Worm (Caenorhabditis elegans) whole organism, young adult: ENCODE measurements around the gene K12H4.6.

Experiments used
- B0019.2 ChIP-seq: fragments of 200-800 bp; sonication (Bioruptor generic); conservative IDR thresholded peaks from 2 replicates; pipeline ENCODE4 v1.3.6; 2022; ENCODE audit warnings: missing genetic modification reagents, missing genetic modification characterization, missing compliant biosample characterization
- F10E7.11 ChIP-seq: sonication (generic microtip); optimal IDR thresholded peaks from 2 replicates; lab custom pipeline; 2017; ENCODE audit warnings: mild to moderate bottlenecking, missing genetic modification characterization, moderate library complexity, missing compliant biosample characterization
- Y95B8A.8 ChIP-seq: fragments of 200-800 bp; sonication (Bioruptor generic); IDR thresholded peaks from 2 replicates; pipeline ENCODE4 v1.3.6; 2022; ENCODE audit warnings: missing genetic modification reagents, missing genetic modification characterization, missing compliant biosample characterization
- ZK185.1 ChIP-seq: sonication (generic microtip); optimal IDR thresholded peaks from 2 replicates; lab custom pipeline; 2016; ENCODE audit warnings: mild to moderate bottlenecking, missing genetic modification characterization, missing compliant biosample characterization; ENCODE audit not compliant: poor library complexity, severe bottlenecking
- ama-1 ChIP-seq, 3 experiments: fragments of 150-350 bp in 1 of 3; sonication (generic microtip) in 2 of 3; optimal IDR thresholded peaks; 2 replicates each; lab custom pipeline; 2014 to 2018; ENCODE audit warnings: missing biosample characterization in 2 of 3, missing genetic modification characterization in 2 of 3, missing genetic modification reagents in 2 of 3
- efl-1 ChIP-seq: fragments of 150-350 bp; optimal IDR thresholded peaks from 2 replicates; lab custom pipeline; 2014; ENCODE audit warnings: missing biosample characterization, missing genetic modification reagents, missing genetic modification characterization
- hrde-1 ChIP-seq: sonication (generic microtip); optimal IDR thresholded peaks from 2 replicates; lab custom pipeline; 2016; ENCODE audit warnings: missing genetic modification characterization, mild to moderate bottlenecking, missing compliant biosample characterization, moderate library complexity, missing genotype, missing genetic modification reagents, borderline replicate concordance
- mcd-1 ChIP-seq: fragments of 200-800 bp; sonication (Bioruptor generic); IDR thresholded peaks from 2 replicates; pipeline ENCODE4 v1.3.6; 2022; ENCODE audit warnings: missing genetic modification reagents, missing genetic modification characterization, missing compliant biosample characterization
- rpc-1 ChIP-seq, 2 experiments: fragments of 150-350 bp in 1 of 2; sonication (generic microtip) in 1 of 2; optimal IDR thresholded peaks; 2 replicates each; lab custom pipeline; 2014 to 2018; ENCODE audit warnings: missing biosample characterization in 1 of 2, missing genetic modification characterization in 1 of 2, missing genetic modification reagents in 1 of 2, missing genotype in 1 of 2
- unc-130 ChIP-seq: sonication (generic microtip); optimal IDR thresholded peaks from 2 replicates; lab custom pipeline; 2016; ENCODE audit warnings: missing genetic modification reagents, missing genetic modification characterization, missing compliant biosample characterization

DNA sequence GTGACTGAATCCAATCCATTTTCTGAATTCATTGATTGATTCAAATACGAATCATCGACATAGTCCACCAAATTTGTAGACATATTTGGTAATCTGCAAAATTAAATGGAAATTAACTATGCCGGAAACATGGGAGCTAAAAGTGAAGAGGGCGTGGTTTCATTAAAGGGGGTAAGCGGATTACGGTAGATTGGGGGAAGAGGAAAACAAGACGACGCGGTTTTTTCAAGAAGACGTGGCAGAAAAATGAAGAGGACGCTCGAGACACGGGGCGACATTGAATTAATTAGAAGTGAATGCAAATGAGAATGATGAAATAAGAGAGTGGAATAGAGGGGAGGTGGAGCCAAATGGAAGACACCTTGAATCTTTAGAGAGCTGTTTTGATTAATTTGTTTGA lies 46.3 kb downstream of the K12H4.6 start, which contains the start of gene npr-17:
- no peak for TF ChIP-seq hrde-1 (tag; lab: Kevin White, UChicago)
- no peak for TF ChIP-seq Y95B8A.8
- TF ChIP-seq B0019.2 (GFP tag; lab: Robert Waterston, UW) = no peak
- no peak for TF ChIP-seq mcd-1 (GFP tag; lab: Robert Waterston, UW)
- TF ChIP-seq efl-1 (GFP tag; lab: Kevin White, UChicago) = no peak
- no peak for TF ChIP-seq ama-1 (optimal IDR thresholded peaks at IDR 0.05; lab: Kevin White, UChicago)
- no peak for TF ChIP-seq ama-1 (GFP tag; optimal IDR thresholded peaks at IDR 0.05; lab: Kevin White, UChicago)
- no peak for TF ChIP-seq unc-130 (GFP tag; lab: Kevin White, UChicago)
- no peak for TF ChIP-seq F10E7.11 (tag; lab: Kevin White, UChicago)
- no peak for TF ChIP-seq ZK185.1 (tag; lab: Kevin White, UChicago)
- TF ChIP-seq rpc-1 (optimal IDR thresholded peaks at IDR 0.05; lab: Kevin White, UChicago) = no peak
- no peak for TF ChIP-seq rpc-1 (tag; optimal IDR thresholded peaks at IDR 0.05; lab: Kevin White, UChicago)
